Fruit fly (Drosophila melanogaster) whole organism, embryonic: ENCODE results near the gene hng2.

Source experiments
- ATbp ChIP-seq: fragments of 200-800 bp; sonication (Bioruptor generic); optimal IDR thresholded peaks from 2 replicates; lab custom pipeline; 2017; ENCODE audit warnings: missing biosample characterization, mild to moderate bottlenecking, missing genetic modification characterization, missing genetic modification reagents
- Ada2b ChIP-seq: fragments of 200-800 bp; sonication (Bioruptor generic); IDR thresholded peaks from 2 replicates; pipeline ENCODE4 v1.3.6; 2022; ENCODE audit warnings: missing biosample characterization, missing genetic modification characterization
- B-H1 ChIP-seq: fragments of 200-800 bp; sonication (Bioruptor generic); IDR thresholded peaks from 3 replicates; pipeline ENCODE4 v1.3.6; 2022; ENCODE audit warnings: missing biosample characterization, missing genetic modification characterization
- CG12942 ChIP-seq: fragments of 200-800 bp; sonication (Bioruptor generic); optimal IDR thresholded peaks from 3 replicates; lab custom pipeline; 2016; ENCODE audit warnings: missing biosample characterization, missing genetic modification characterization
- CG15601 ChIP-seq: fragments of 200-800 bp; sonication (Bioruptor generic); optimal IDR thresholded peaks from 3 replicates; lab custom pipeline; 2019; ENCODE audit warnings: missing biosample characterization, mild to moderate bottlenecking, missing genetic modification characterization, moderate library complexity
- CG17328 ChIP-seq: fragments of 200-800 bp; sonication (Bioruptor generic); IDR thresholded peaks from 2 replicates; pipeline ENCODE4 v1.3.6; 2022; ENCODE audit warnings: missing biosample characterization, missing genetic modification characterization
- CG17359 ChIP-seq: fragments of 200-800 bp; sonication (Bioruptor generic); optimal IDR thresholded peaks from 3 replicates; lab custom pipeline; 2018; ENCODE audit warnings: missing biosample characterization, mild to moderate bottlenecking, missing genetic modification characterization, moderate library complexity
- CG17385 ChIP-seq: fragments of 200-800 bp; sonication (Bioruptor generic); optimal IDR thresholded peaks from 3 replicates; lab custom pipeline; 2018; ENCODE audit warnings: missing biosample characterization, mild to moderate bottlenecking, missing genetic modification characterization
- CG2712 ChIP-seq: fragments of 200-800 bp; optimal IDR thresholded peaks from 3 replicates; lab custom pipeline; 2019; ENCODE audit warnings: missing biosample characterization, mild to moderate bottlenecking, missing genetic modification characterization, moderate library complexity
- CG30403 ChIP-seq: fragments of 200-800 bp; sonication (Bioruptor generic); optimal IDR thresholded peaks from 3 replicates; lab custom pipeline; 2016; ENCODE audit warnings: missing biosample characterization, missing genetic modification characterization
- CG31224 ChIP-seq: fragments of 200-800 bp; sonication (Bioruptor generic); IDR thresholded peaks from 2 replicates; pipeline ENCODE4 v1.3.6; 2022; ENCODE audit warnings: missing biosample characterization, missing genetic modification characterization
- CG3838 ChIP-seq: fragments of 200-800 bp; sonication (Bioruptor generic); optimal IDR thresholded peaks from 3 replicates; lab custom pipeline; 2016; ENCODE audit warnings: missing biosample characterization, missing genetic modification characterization
- CG3995 ChIP-seq: fragments of 200-800 bp; sonication (Bioruptor generic); optimal IDR thresholded peaks from 3 replicates; lab custom pipeline; 2016; ENCODE audit warnings: missing biosample characterization, missing genetic modification characterization
- CG4360 ChIP-seq: fragments of 200-800 bp; sonication (Bioruptor generic); IDR thresholded peaks from 2 replicates; pipeline ENCODE4 v1.3.6; 2022; ENCODE audit warnings: missing biosample characterization, missing genetic modification characterization
- CG6254 ChIP-seq: fragments of 200-800 bp; sonication (Bioruptor generic); optimal IDR thresholded peaks from 3 replicates; lab custom pipeline; 2017; ENCODE audit warnings: mild to moderate bottlenecking, missing biosample characterization, missing genetic modification reagents, missing genetic modification characterization
- CG9215 ChIP-seq: fragments of 200-800 bp; sonication (Bioruptor generic); IDR thresholded peaks from 2 replicates; pipeline ENCODE4 v1.3.6; 2022; ENCODE audit warnings: missing biosample characterization, missing genetic modification characterization
- CG9797 ChIP-seq: fragments of 200-800 bp; sonication (Bioruptor generic); optimal IDR thresholded peaks from 3 replicates; lab custom pipeline; 2018; ENCODE audit warnings: missing biosample characterization, mild to moderate bottlenecking, missing genetic modification characterization
- Dek ChIP-seq: fragments of 200-800 bp; sonication (Bioruptor generic); optimal IDR thresholded peaks from 3 replicates; lab custom pipeline; 2019; ENCODE audit warnings: missing biosample characterization, mild to moderate bottlenecking, missing genetic modification characterization, moderate library complexity
- Dfd ChIP-seq, 2 experiments: fragments of >200 bp; optimal IDR thresholded peaks; 2 replicates each; lab custom pipeline; 2017; ENCODE audit warnings: missing biosample characterization in 2 of 2, missing genetic modification characterization in 2 of 2
- Dll ChIP-seq: fragments of 200-800 bp; sonication (Bioruptor generic); IDR thresholded peaks from 4 replicates; pipeline ENCODE4 v1.3.6; 2022; ENCODE audit warnings: missing biosample characterization, missing genetic modification characterization; ENCODE audit not compliant: partially characterized antibody
- E2f1 ChIP-seq: fragments of 200-800 bp; sonication (Bioruptor generic); IDR thresholded peaks from 2 replicates; pipeline ENCODE4 v1.3.6; 2022; ENCODE audit warnings: missing biosample characterization, missing genetic modification characterization
- H15 ChIP-seq: fragments of 200-800 bp; sonication (Bioruptor generic); IDR thresholded peaks from 3 replicates; pipeline ENCODE4 v1.3.6; 2022; ENCODE audit warnings: missing biosample characterization, missing genetic modification characterization
- Lpt ChIP-seq: fragments of >200 bp; optimal IDR thresholded peaks from 2 replicates; lab custom pipeline; 2018; ENCODE audit warnings: missing biosample characterization, missing genetic modification characterization
- MBD-R2 ChIP-seq: fragments of 200-800 bp; sonication (Bioruptor generic); IDR thresholded peaks from 2 replicates; pipeline ENCODE4 v1.3.6; 2022; ENCODE audit warnings: missing biosample characterization, missing genetic modification characterization
- MTF-1 ChIP-seq: fragments of 200-800 bp; sonication (Bioruptor generic); optimal IDR thresholded peaks from 2 replicates; lab custom pipeline; 2018; ENCODE audit warnings: missing biosample characterization, mild to moderate bottlenecking, missing genetic modification characterization, borderline replicate concordance
- Meics ChIP-seq: fragments of 200-800 bp; sonication (Bioruptor generic); optimal IDR thresholded peaks from 2 replicates; lab custom pipeline; 2017; ENCODE audit warnings: missing biosample characterization, mild to moderate bottlenecking, missing genetic modification characterization
- NK7.1 ChIP-seq: fragments of 200-800 bp; sonication (Bioruptor generic); optimal IDR thresholded peaks from 3 replicates; lab custom pipeline; 2016; ENCODE audit warnings: missing biosample characterization, missing genetic modification characterization
- Nf-YA ChIP-seq: fragments of 200-800 bp; sonication (Bioruptor generic); IDR thresholded peaks from 2 replicates; pipeline ENCODE4 v1.3.6; 2022; ENCODE audit warnings: missing biosample characterization, missing genetic modification characterization
- Nf-YC ChIP-seq: fragments of 200-800 bp; optimal IDR thresholded peaks from 3 replicates; lab custom pipeline; 2019; ENCODE audit warnings: missing biosample characterization, mild to moderate bottlenecking, missing genetic modification characterization, moderate library complexity
- Ssrp ChIP-seq: fragments of 200-800 bp; sonication (Bioruptor generic); optimal IDR thresholded peaks from 2 replicates; lab custom pipeline; 2018; ENCODE audit warnings: missing biosample characterization, mild to moderate bottlenecking, missing genetic modification characterization, moderate library complexity
- Xbp1 ChIP-seq: fragments of 200-800 bp; sonication (Bioruptor generic); optimal IDR thresholded peaks from 3 replicates; lab custom pipeline; 2016; ENCODE audit warnings: missing biosample characterization, mild to moderate bottlenecking, missing genetic modification characterization
- Xrp1 ChIP-seq: fragments of 200-800 bp; sonication (Bioruptor generic); IDR thresholded peaks from 2 replicates; pipeline ENCODE4 v1.3.6; 2022; ENCODE audit warnings: missing biosample characterization, missing genetic modification characterization
- ac ChIP-seq: fragments of 200-800 bp; sonication (Bioruptor generic); optimal IDR thresholded peaks from 3 replicates; lab custom pipeline; 2017; ENCODE audit warnings: missing biosample characterization, mild to moderate bottlenecking, missing genetic modification characterization
- amos ChIP-seq: fragments of 200-800 bp; sonication (Bioruptor generic); IDR thresholded peaks from 2 replicates; pipeline ENCODE4 v1.3.6; 2022; ENCODE audit warnings: missing biosample characterization, missing genetic modification characterization; ENCODE audit not compliant: partially characterized antibody
- ato ChIP-seq: fragments of 200-800 bp; sonication (Bioruptor generic); IDR thresholded peaks from 2 replicates; pipeline ENCODE4 v1.3.6; 2022; ENCODE audit warnings: missing biosample characterization, missing genetic modification characterization; ENCODE audit not compliant: partially characterized antibody
- cas ChIP-seq: fragments of 200-800 bp; sonication (Bioruptor generic); IDR thresholded peaks from 2 replicates; pipeline ENCODE4 v1.3.6; 2022; ENCODE audit warnings: missing biosample characterization, missing genetic modification characterization
- cg ChIP-seq: fragments of 200-800 bp; sonication (Bioruptor generic); optimal IDR thresholded peaks from 3 replicates; lab custom pipeline; 2019; ENCODE audit warnings: missing biosample characterization, mild to moderate bottlenecking, missing genetic modification characterization, moderate library complexity
- chinmo ChIP-seq: fragments of 200-800 bp; sonication (Bioruptor generic); IDR thresholded peaks from 4 replicates; pipeline ENCODE4 v1.3.6; 2022; ENCODE audit warnings: missing biosample characterization, missing genetic modification characterization; ENCODE audit not compliant: partially characterized antibody
- fu2 ChIP-seq: fragments of 200-800 bp; sonication (Bioruptor generic); optimal IDR thresholded peaks from 2 replicates; lab custom pipeline; 2016; ENCODE audit warnings: missing biosample characterization, missing genetic modification characterization
- lilli ChIP-seq: fragments of 200-800 bp; sonication (Bioruptor generic); optimal IDR thresholded peaks from 3 replicates; lab custom pipeline; 2016; ENCODE audit warnings: missing biosample characterization, missing genetic modification characterization
- mld ChIP-seq: fragments of 200-800 bp; sonication (Bioruptor generic); IDR thresholded peaks from 3 replicates; pipeline ENCODE4 v1.3.6; 2022; ENCODE audit warnings: missing biosample characterization, missing genetic modification characterization; ENCODE audit not compliant: partially characterized antibody
- nom ChIP-seq: fragments of 200-800 bp; sonication (Bioruptor generic); optimal IDR thresholded peaks from 2 replicates; lab custom pipeline; 2017; ENCODE audit warnings: missing biosample characterization, missing genetic modification characterization, mild to moderate bottlenecking, moderate library complexity, missing genetic modification reagents
- otp ChIP-seq: fragments of 200-800 bp; sonication (Bioruptor generic); IDR thresholded peaks from 3 replicates; pipeline ENCODE4, ENCODE4 v1.3.6; 2022; ENCODE audit warnings: missing biosample characterization, missing genetic modification characterization
- ranshi ChIP-seq: fragments of 200-800 bp; sonication (Bioruptor generic); IDR thresholded peaks from 2 replicates; pipeline ENCODE4 v1.3.6; 2022; ENCODE audit warnings: missing biosample characterization, missing genetic modification characterization
- scrt ChIP-seq: fragments of 200-800 bp; sonication (Bioruptor generic); optimal IDR thresholded peaks from 2 replicates; lab custom pipeline; 2018; ENCODE audit warnings: missing biosample characterization, mild to moderate bottlenecking, missing genetic modification characterization, moderate library complexity
- sd ChIP-seq: fragments of 200-800 bp; sonication (Bioruptor generic); optimal IDR thresholded peaks from 3 replicates; lab custom pipeline; 2018; ENCODE audit warnings: missing biosample characterization, mild to moderate bottlenecking, missing genetic modification characterization, moderate library complexity
- sens-2 ChIP-seq: fragments of 200-800 bp; sonication (Bioruptor generic); IDR thresholded peaks from 2 replicates; pipeline ENCODE4 v1.3.6; 2022; ENCODE audit warnings: missing biosample characterization, missing genetic modification characterization
- seq ChIP-seq: fragments of 200-800 bp; sonication (Bioruptor generic); IDR thresholded peaks from 2 replicates; pipeline ENCODE4 v1.3.6; 2022; ENCODE audit warnings: missing biosample characterization, missing genetic modification characterization
- sr ChIP-seq: fragments of 200-800 bp; sonication (Bioruptor generic); IDR thresholded peaks from 3 replicates; pipeline ENCODE4 v1.3.6; 2022; ENCODE audit warnings: missing biosample characterization, missing genetic modification characterization
- tio ChIP-seq: fragments of 200-800 bp; sonication (Bioruptor generic); optimal IDR thresholded peaks from 2 replicates; lab custom pipeline; 2017; ENCODE audit warnings: missing biosample characterization, missing genetic modification characterization, inconsistent platforms
- twi ChIP-seq: fragments of 200-800 bp; optimal IDR thresholded peaks from 2 replicates; lab custom pipeline; 2019; ENCODE audit warnings: missing biosample characterization, mild to moderate bottlenecking, missing genetic modification characterization, moderate library complexity

The hng2 gene

dm6 chr3R:8819551-8820057 lies 13.5 kb downstream of the hng2 start (continued):
- TF ChIP-seq Nf-YC (tag; lab: Kevin White, UChicago) = no peak
- no peak for TF ChIP-seq Xbp1 (GFP tag; lab: Kevin White, UChicago)
- TF ChIP-seq Meics (GFP tag; lab: Kevin White, UChicago) = peak; percentile 24
- TF ChIP-seq ranshi (GFP tag; lab: Robert Waterston, UW) = no peak
- no peak for TF ChIP-seq Nf-YA
- peak; percentile 29 for TF ChIP-seq ac (GFP tag; lab: Kevin White, UChicago)
- no peak for TF ChIP-seq nom (GFP tag; lab: Kevin White, UChicago)
- no peak; the same call in 1 of the 2 replicates for TF ChIP-seq E2f1 (GFP tag; lab: Robert Waterston, UW)
- TF ChIP-seq CG2712 (tag; lab: Kevin White, UChicago) = no peak
- peak; percentile 13; the same call in 1 of the 2 replicates for TF ChIP-seq MBD-R2
- TF ChIP-seq MTF-1 = peak; percentile 2
- TF ChIP-seq CG9215 (GFP tag; lab: Robert Waterston, UW) = no peak
- TF ChIP-seq cas (GFP tag; lab: Robert Waterston, UW) = no peak
- TF ChIP-seq H15 (GFP tag; lab: Robert Waterston, UW) = no peak
- no peak for TF ChIP-seq CG3838 (GFP tag; lab: Kevin White, UChicago)
- peak; percentile 53 for TF ChIP-seq Xrp1
- no peak for TF ChIP-seq Ssrp
- TF ChIP-seq mld (GFP tag; lab: Robert Waterston, UW) = no peak
- TF ChIP-seq B-H1 (GFP tag; lab: Robert Waterston, UW) = no peak
- peak; percentile 14 for TF ChIP-seq ATbp (GFP tag; lab: Kevin White, UChicago)
- TF ChIP-seq CG17359 (tag; lab: Kevin White, UChicago) = no peak
- no peak for TF ChIP-seq Dek
- TF ChIP-seq CG12942 (GFP tag; lab: Kevin White, UChicago) = no peak
- TF ChIP-seq CG3995 (GFP tag; lab: Kevin White, UChicago) = no peak
- no peak for TF ChIP-seq Ada2b (GFP tag; lab: Robert Waterston, UW)
- no peak for TF ChIP-seq otp
- TF ChIP-seq Lpt (GFP tag; lab: Kevin White, UChicago) = no peak
- no peak for TF ChIP-seq CG17385
- 0 out of 2 replicates have a peak, but pooled peaks have one; percentile 5 for TF ChIP-seq CG31224 (GFP tag; lab: Robert Waterston, UW)
- TF ChIP-seq CG17328 (GFP tag; lab: Robert Waterston, UW) = no peak
- no peak for TF ChIP-seq scrt (GFP tag; lab: Kevin White, UChicago)
- TF ChIP-seq lilli (GFP tag; lab: Kevin White, UChicago) = peak; percentile 58
- no peak for TF ChIP-seq tio (GFP tag; lab: Kevin White, UChicago)
- TF ChIP-seq sr (GFP tag; lab: Robert Waterston, UW) = no peak
- TF ChIP-seq CG6254 (GFP tag; lab: Kevin White, UChicago) = no peak
- TF ChIP-seq sd (tag; lab: Kevin White, UChicago) = peak; percentile 66
- no peak for TF ChIP-seq twi (tag; lab: Kevin White, UChicago)
- no peak for TF ChIP-seq Dll (GFP tag; lab: Robert Waterston, UW)
- TF ChIP-seq cg = peak; percentile 86
- TF ChIP-seq Dfd (GFP tag; optimal IDR thresholded peaks at IDR 0.05; lab: Kevin White, UChicago) = no peak
- peak; percentile 63; the same call in 1 of the 4 replicates for TF ChIP-seq chinmo (GFP tag; lab: Robert Waterston, UW)
- peak; percentile 12 for TF ChIP-seq fu2 (GFP tag; lab: Kevin White, UChicago)
- peak; percentile 39; the same call in 1 of the 2 replicates for TF ChIP-seq seq (GFP tag; lab: Robert Waterston, UW)
- TF ChIP-seq CG15601 (tag; lab: Kevin White, UChicago) = no peak
- TF ChIP-seq amos (GFP tag; lab: Robert Waterston, UW) = no peak; the same call in 1 of the 2 replicates
- TF ChIP-seq CG9797 (GFP tag; lab: Kevin White, UChicago) = no peak
- no peak for TF ChIP-seq ato (GFP tag; lab: Robert Waterston, UW)
- TF ChIP-seq CG30403 (GFP tag; lab: Kevin White, UChicago) = no peak
- peak; percentile 16 for TF ChIP-seq NK7.1 (GFP tag; lab: Kevin White, UChicago)
- no peak for TF ChIP-seq sens-2 (GFP tag; lab: Robert Waterston, UW)
- TF ChIP-seq CG4360 = no peak
